Fruit fly (Drosophila melanogaster) whole organism, embryonic: ENCODE results near the gene Mst98Cb.
A peak's percentile ranks its signal among the peaks of the same experiment; 100 is the strongest.

Experiments used
- B-H1 ChIP-seq: fragments of 200-800 bp; sonication (Bioruptor generic); IDR thresholded peaks from 3 replicates; pipeline ENCODE4 v1.3.6; 2022; ENCODE audit warnings: missing biosample characterization, missing genetic modification characterization
- C15 ChIP-seq: fragments of 200-800 bp; sonication (Bioruptor generic); IDR thresholded peaks from 3 replicates; pipeline ENCODE4 v1.3.6; 2022; ENCODE audit warnings: missing biosample characterization, missing genetic modification characterization
- CG12071 ChIP-seq: fragments of 200-800 bp; sonication (Bioruptor generic); optimal IDR thresholded peaks from 3 replicates; lab custom pipeline; 2018; ENCODE audit warnings: missing biosample characterization, mild to moderate bottlenecking, missing genetic modification characterization
- CG12769 ChIP-seq: fragments of 200-800 bp; sonication (Bioruptor generic); optimal IDR thresholded peaks from 2 replicates; lab custom pipeline; 2019; ENCODE audit warnings: missing biosample characterization, mild to moderate bottlenecking, missing genetic modification characterization, moderate library complexity
- CG12942 ChIP-seq: fragments of 200-800 bp; sonication (Bioruptor generic); optimal IDR thresholded peaks from 3 replicates; lab custom pipeline; 2016; ENCODE audit warnings: missing biosample characterization, missing genetic modification characterization
- CG13296 ChIP-seq: fragments of 200-800 bp; sonication (Bioruptor generic); optimal IDR thresholded peaks from 3 replicates; lab custom pipeline; 2018; ENCODE audit warnings: missing biosample characterization, mild to moderate bottlenecking, missing genetic modification characterization
- CG13775 ChIP-seq: fragments of 200-800 bp; sonication (Bioruptor generic); optimal IDR thresholded peaks from 3 replicates; lab custom pipeline; 2017; ENCODE audit warnings: missing biosample characterization, mild to moderate bottlenecking, missing genetic modification characterization
- CG14014 ChIP-seq: fragments of 200-800 bp; sonication (Bioruptor generic); IDR thresholded peaks from 2 replicates; pipeline ENCODE4 v1.3.6; 2022; ENCODE audit warnings: missing biosample characterization, missing genetic modification characterization
- CG17359 ChIP-seq: fragments of 200-800 bp; sonication (Bioruptor generic); optimal IDR thresholded peaks from 3 replicates; lab custom pipeline; 2018; ENCODE audit warnings: missing biosample characterization, mild to moderate bottlenecking, missing genetic modification characterization, moderate library complexity
- CG18011 ChIP-seq: fragments of 200-800 bp; sonication (Bioruptor generic); optimal IDR thresholded peaks from 2 replicates; lab custom pipeline; 2017; ENCODE audit warnings: missing biosample characterization, missing genetic modification characterization, mild to moderate bottlenecking, moderate library complexity, missing genotype
- CG2116 ChIP-seq: fragments of 200-800 bp; sonication (Bioruptor generic); optimal IDR thresholded peaks from 3 replicates; lab custom pipeline; 2018; ENCODE audit warnings: missing biosample characterization, mild to moderate bottlenecking, missing genetic modification characterization
- CG4424 ChIP-seq: fragments of 200-800 bp; sonication (Bioruptor generic); optimal IDR thresholded peaks from 3 replicates; lab custom pipeline; 2016; ENCODE audit warnings: missing biosample characterization, missing genetic modification characterization
- CG6683 ChIP-seq: fragments of 200-800 bp; sonication (Bioruptor generic); optimal IDR thresholded peaks from 2 replicates; lab custom pipeline; 2017; ENCODE audit warnings: missing biosample characterization, mild to moderate bottlenecking, missing genetic modification characterization, missing genetic modification reagents
- CG7271 ChIP-seq: fragments of 200-800 bp; sonication (Bioruptor generic); optimal IDR thresholded peaks from 2 replicates; lab custom pipeline; 2018; ENCODE audit warnings: missing biosample characterization, mild to moderate bottlenecking, missing genetic modification characterization, moderate library complexity
- CG9797 ChIP-seq: fragments of 200-800 bp; sonication (Bioruptor generic); optimal IDR thresholded peaks from 3 replicates; lab custom pipeline; 2018; ENCODE audit warnings: missing biosample characterization, mild to moderate bottlenecking, missing genetic modification characterization
- H2.0 ChIP-seq: fragments of 200-800 bp; sonication (Bioruptor generic); IDR thresholded peaks from 2 replicates; pipeline ENCODE4 v1.3.6; 2022; ENCODE audit warnings: missing biosample characterization, missing genetic modification characterization
- Hr78 ChIP-seq, 2 experiments: fragments of 200-800 bp in 1 of 2; fragments of >200 bp in 1 of 2; sonication (Bioruptor generic) in 1 of 2; optimal IDR thresholded peaks; 2 replicates each; lab custom pipeline; 2017 to 2019; ENCODE audit warnings: missing biosample characterization in 2 of 2, missing genetic modification characterization in 2 of 2, mild to moderate bottlenecking in 1 of 2, moderate library complexity in 1 of 2
- MBD-R2 ChIP-seq: fragments of 200-800 bp; sonication (Bioruptor generic); IDR thresholded peaks from 2 replicates; pipeline ENCODE4 v1.3.6; 2022; ENCODE audit warnings: missing biosample characterization, missing genetic modification characterization
- NC2α ChIP-seq: fragments of 200-800 bp; sonication (Bioruptor generic); optimal IDR thresholded peaks from 2 replicates; lab custom pipeline; 2016; ENCODE audit warnings: missing biosample characterization, missing genetic modification characterization
- Oaz ChIP-seq: fragments of 200-800 bp; sonication (Bioruptor generic); IDR thresholded peaks from 2 replicates; pipeline ENCODE4 v1.3.6; 2022; ENCODE audit warnings: missing biosample characterization, missing genetic modification characterization
- Optix ChIP-seq: fragments of 200-800 bp; sonication (Bioruptor generic); IDR thresholded peaks from 3 replicates; pipeline ENCODE4 v1.3.6; 2022; ENCODE audit warnings: missing biosample characterization, missing genetic modification characterization
- Ptx1 ChIP-seq: fragments of 200-800 bp; sonication (Bioruptor generic); IDR thresholded peaks from 2 replicates; pipeline ENCODE4 v1.3.6; 2022; ENCODE audit warnings: missing biosample characterization, missing genetic modification characterization
- Six4 ChIP-seq: fragments of 200-800 bp; sonication (Bioruptor generic); optimal IDR thresholded peaks from 2 replicates; lab custom pipeline; 2016; ENCODE audit warnings: missing biosample characterization, missing genetic modification characterization
- Ssrp ChIP-seq: fragments of 200-800 bp; sonication (Bioruptor generic); optimal IDR thresholded peaks from 2 replicates; lab custom pipeline; 2018; ENCODE audit warnings: missing biosample characterization, mild to moderate bottlenecking, missing genetic modification characterization, moderate library complexity
- ab ChIP-seq: fragments of 200-800 bp; sonication (Bioruptor generic); optimal IDR thresholded peaks from 2 replicates; lab custom pipeline; 2016; ENCODE audit warnings: missing biosample characterization, missing genetic modification characterization
- amos ChIP-seq: fragments of 200-800 bp; sonication (Bioruptor generic); IDR thresholded peaks from 2 replicates; pipeline ENCODE4 v1.3.6; 2022; ENCODE audit warnings: missing biosample characterization, missing genetic modification characterization; ENCODE audit not compliant: partially characterized antibody
- caup ChIP-seq: fragments of 200-800 bp; sonication (Bioruptor generic); optimal IDR thresholded peaks from 3 replicates; lab custom pipeline; 2017; ENCODE audit warnings: missing biosample characterization, mild to moderate bottlenecking, missing genetic modification characterization, moderate library complexity; ENCODE audit not compliant: severe bottlenecking
- croc ChIP-seq: fragments of 200-800 bp; sonication (Bioruptor generic); conservative IDR thresholded peaks from 3 replicates; pipeline ENCODE4 v1.3.6; 2022; ENCODE audit warnings: missing biosample characterization, missing genetic modification characterization
- exex ChIP-seq: fragments of 200-800 bp; sonication (Bioruptor generic); optimal IDR thresholded peaks from 4 replicates; lab custom pipeline; 2018; ENCODE audit warnings: missing biosample characterization, mild to moderate bottlenecking, missing genetic modification characterization, moderate library complexity
- fd102C ChIP-seq: fragments of 200-800 bp; sonication (Bioruptor generic); optimal IDR thresholded peaks from 2 replicates; lab custom pipeline; 2018; ENCODE audit warnings: missing biosample characterization, mild to moderate bottlenecking, missing genetic modification characterization, moderate library complexity
- ham ChIP-seq: fragments of 200-800 bp; sonication (Bioruptor generic); IDR thresholded peaks from 2 replicates; pipeline ENCODE4 v1.3.6; 2022; ENCODE audit warnings: missing biosample characterization, missing genetic modification characterization
- hb ChIP-seq: fragments of 200-800 bp; sonication (Bioruptor generic); IDR thresholded peaks from 3 replicates; pipeline ENCODE4 v1.3.6; 2022; ENCODE audit warnings: missing biosample characterization, missing genetic modification characterization; ENCODE audit not compliant: partially characterized antibody
- jing ChIP-seq: fragments of 200-800 bp; sonication (Bioruptor generic); optimal IDR thresholded peaks from 2 replicates; lab custom pipeline; 2018; ENCODE audit warnings: missing biosample characterization, mild to moderate bottlenecking, missing genetic modification characterization
- jumu ChIP-seq: fragments of 200-800 bp; sonication (Bioruptor generic); optimal IDR thresholded peaks from 3 replicates; lab custom pipeline; 2016; ENCODE audit warnings: missing biosample characterization, missing genetic modification characterization
- onecut ChIP-seq: fragments of 200-800 bp; sonication (Bioruptor generic); IDR thresholded peaks from 2 replicates; pipeline ENCODE4 v1.3.6; 2022; ENCODE audit warnings: missing biosample characterization, missing genetic modification characterization
- otp ChIP-seq: fragments of 200-800 bp; sonication (Bioruptor generic); IDR thresholded peaks from 3 replicates; pipeline ENCODE4, ENCODE4 v1.3.6; 2022; ENCODE audit warnings: missing biosample characterization, missing genetic modification characterization
- p53 ChIP-seq: fragments of 200-800 bp; sonication (Bioruptor generic); optimal IDR thresholded peaks from 2 replicates; lab custom pipeline; 2016; ENCODE audit warnings: missing biosample characterization, missing genetic modification characterization
- pan ChIP-seq, 4 experiments: fragments of >200 bp in 3 of 4; fragments of 200-800 bp in 1 of 4; sonication (Bioruptor generic) in 1 of 4; optimal IDR thresholded peaks in 3 of 4; IDR thresholded peaks in 1 of 4; 2 replicates each; pipeline versions ENCODE4 v1.3.6 to Lab custom; 2017 to 2022; ENCODE audit warnings: missing biosample characterization in 2 of 4, missing genetic modification characterization in 2 of 4, mixed read lengths in 1 of 4
- pnt ChIP-seq: fragments of 200-800 bp; sonication (Bioruptor generic); optimal IDR thresholded peaks from 3 replicates; lab custom pipeline; 2016; ENCODE audit warnings: missing biosample characterization, missing genetic modification characterization
- psq ChIP-seq: fragments of 200-800 bp; sonication (Bioruptor generic); optimal IDR thresholded peaks from 2 replicates; lab custom pipeline; 2017; ENCODE audit warnings: missing biosample characterization, missing genetic modification characterization
- rib ChIP-seq: fragments of 200-800 bp; sonication (Bioruptor generic); IDR thresholded peaks from 2 replicates; pipeline ENCODE4 v1.3.6; 2022; ENCODE audit warnings: missing biosample characterization, missing genetic modification characterization
- sc ChIP-seq, 3 experiments: fragments of >200 bp in 2 of 3; fragments of 200-800 bp in 1 of 3; sonication (Bioruptor generic) in 1 of 3; optimal IDR thresholded peaks; 2 replicates in 2 of 3; 3 replicates in 1 of 3; lab custom pipeline; 2017; ENCODE audit warnings: mild to moderate bottlenecking in 1 of 3, missing biosample characterization in 1 of 3, missing genetic modification characterization in 1 of 3, missing genetic modification reagents in 1 of 3
- so ChIP-seq: fragments of 200-800 bp; sonication (Bioruptor generic); IDR thresholded peaks from 3 replicates; pipeline ENCODE4 v1.3.6; 2022; ENCODE audit warnings: missing biosample characterization, missing genetic modification characterization
- stwl ChIP-seq: fragments of 200-800 bp; sonication (Bioruptor generic); optimal IDR thresholded peaks from 3 replicates; lab custom pipeline; 2018; ENCODE audit warnings: missing biosample characterization, mild to moderate bottlenecking, missing genetic modification characterization, moderate library complexity
- tap ChIP-seq: fragments of 200-800 bp; optimal IDR thresholded peaks from 3 replicates; lab custom pipeline; 2019; ENCODE audit warnings: missing biosample characterization, mild to moderate bottlenecking, missing genetic modification characterization, moderate library complexity
- tll ChIP-seq, 2 experiments: fragments of 200-800 bp in 1 of 2; fragments of >200 bp in 1 of 2; sonication (Bioruptor generic) in 1 of 2; optimal IDR thresholded peaks; 2 replicates each; lab custom pipeline; 2017 to 2019; ENCODE audit warnings: missing biosample characterization in 2 of 2, missing genetic modification characterization in 2 of 2, mild to moderate bottlenecking in 1 of 2, moderate library complexity in 1 of 2
- toy ChIP-seq: fragments of 200-800 bp; sonication (Bioruptor generic); IDR thresholded peaks from 2 replicates; pipeline ENCODE4 v1.3.6; 2022; ENCODE audit warnings: missing biosample characterization, missing genetic modification characterization

The Mst98Cb gene

DNA sequence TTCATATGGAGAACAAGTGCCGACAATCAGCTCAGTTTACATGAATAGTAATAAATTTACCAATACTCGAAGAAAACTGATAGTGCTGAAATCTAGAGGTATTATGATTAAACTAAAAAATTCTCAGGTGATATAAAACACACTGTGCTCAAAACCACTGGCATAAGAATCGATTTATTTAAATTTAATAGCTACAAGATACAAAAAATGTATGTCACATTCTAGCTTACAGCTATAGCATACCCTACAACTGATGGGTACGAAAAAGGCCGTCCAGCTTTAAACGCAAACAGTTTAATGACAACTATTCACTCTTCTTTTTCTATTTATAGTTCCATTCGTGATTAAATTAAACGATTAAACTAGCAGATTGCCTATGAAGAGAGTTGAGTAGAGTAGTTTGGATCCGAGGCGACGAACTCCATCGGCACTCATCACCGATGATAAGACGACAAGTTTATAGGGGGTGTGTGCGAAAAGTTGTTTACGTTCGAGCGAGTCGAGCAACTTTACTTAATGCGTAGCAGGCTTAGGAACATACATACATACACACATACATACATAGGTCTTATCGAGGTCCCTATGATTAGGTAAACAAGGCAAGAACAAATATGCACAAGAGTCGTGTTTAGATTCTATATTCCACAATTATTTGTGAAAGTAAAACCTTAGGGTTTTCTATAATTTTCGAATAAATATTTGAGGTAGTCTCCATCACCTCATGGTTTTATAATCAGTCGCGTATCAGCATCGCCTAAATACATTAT lies 36.4 kb downstream of the Mst98Cb start (continued):
- TF ChIP-seq CG12769 (peak; percentile 57), CG6683 (GFP tag; lab: Kevin White, UChicago) (peak; percentile 19), ham (GFP tag; lab: Robert Waterston, UW) (no peak), MBD-R2 (peak; percentile 35; the same call in 1 of the 2 replicates), sc (optimal IDR thresholded peaks at IDR 0.05; lab: Kevin White, UChicago) (no peak), sc (GFP tag; optimal IDR thresholded peaks at IDR 0.05; lab: Kevin White, UChicago) (peak; percentile 86), psq (GFP tag; lab: Kevin White, UChicago) (peak; percentile 67), CG4424 (GFP tag; lab: Kevin White, UChicago) (peak; percentile 54), toy (GFP tag; lab: Robert Waterston, UW) (peak; percentile 49; the same call in 1 of the 2 replicates), fd102C (GFP tag; lab: Kevin White, UChicago) (peak; percentile 81), CG2116 (GFP tag; lab: Kevin White, UChicago) (peak; percentile 26), Ssrp (tag; lab: Kevin White, UChicago) (peak; percentile 16), rib (GFP tag; lab: Robert Waterston, UW) (peak; percentile 83), ab (GFP tag; lab: Kevin White, UChicago) (peak; percentile 37), NC2α (GFP tag; lab: Kevin White, UChicago) (peak; percentile 74), jumu (GFP tag; lab: Kevin White, UChicago) (peak; percentile 36), amos (GFP tag; lab: Robert Waterston, UW) (no peak), p53 (GFP tag; lab: Kevin White, UChicago) (peak; percentile 29), otp (GFP tag; lab: Robert Waterston, UW) (peak; percentile 93), CG13775 (GFP tag; lab: Kevin White, UChicago) (peak; percentile 68), CG17359 (tag; lab: Kevin White, UChicago) (peak; percentile 76), H2.0 (GFP tag; lab: Robert Waterston, UW) (peak; percentile 55), CG12942 (GFP tag; lab: Kevin White, UChicago) (peak; percentile 40), hb (GFP tag; lab: Robert Waterston, UW) (no peak), CG7271 (tag; lab: Kevin White, UChicago) (peak; percentile 79), onecut (peak; percentile 71), exex (tag; lab: Kevin White, UChicago) (peak; percentile 67), pnt (GFP tag; lab: Kevin White, UChicago) (peak; percentile 62), CG12071 (peak; percentile 22), jing (GFP tag; lab: Kevin White, UChicago) (no peak), B-H1 (GFP tag; lab: Robert Waterston, UW) (peak; percentile 17; the same call in 1 of the 3 replicates), pan (optimal IDR thresholded peaks at IDR 0.05; lab: Kevin White, UChicago) (no peak), pan (GFP tag; optimal IDR thresholded peaks at IDR 0.05 in 1 of 2, IDR thresholded peaks at IDR 0.05 in 1 of 2) (peak in 1 of 2 experiments; percentile 75), CG9797 (GFP tag; lab: Kevin White, UChicago) (no peak), caup (GFP tag; lab: Kevin White, UChicago) (peak; percentile 37), CG14014 (GFP tag; lab: Robert Waterston, UW) (peak; percentile 70), Hr78 (GFP tag; optimal IDR thresholded peaks at IDR 0.05; lab: Kevin White, UChicago) (no peak), so (GFP tag; lab: Robert Waterston, UW) (peak; percentile 53; the same call in 2 of the 3 replicates), C15 (GFP tag; lab: Robert Waterston, UW) (peak; percentile 62; the same call in 1 of the 3 replicates), Six4 (GFP tag; lab: Kevin White, UChicago) (peak; percentile 52), tap (tag; lab: Kevin White, UChicago) (peak; percentile 14), croc (peak; percentile 12; the same call in 1 of the 3 replicates), Oaz (peak; percentile 68), CG18011 (GFP tag; lab: Kevin White, UChicago) (peak; percentile 34), stwl (tag; lab: Kevin White, UChicago) (peak; percentile 20), Optix (GFP tag; lab: Robert Waterston, UW) (no peak), tll (GFP tag; optimal IDR thresholded peaks at IDR 0.05; lab: Kevin White, UChicago) (no peak), Ptx1 (GFP tag; lab: Robert Waterston, UW) (peak; percentile 81), CG13296 (GFP tag; lab: Kevin White, UChicago) (peak; percentile 21)
